Worm (Caenorhabditis elegans) whole organism, midembryonic: ENCODE measurements around the gene srm-5.

Source experiments
- T22C8.4 ChIP-seq: fragments of 200-800 bp; sonication (Bioruptor generic); IDR thresholded peaks from 2 replicates; pipeline ENCODE4 v1.3.6; 2022; ENCODE audit warnings: missing genetic modification characterization, missing compliant biosample characterization
- cog-1 ChIP-seq: sonication (generic microtip); optimal IDR thresholded peaks from 2 replicates; lab custom pipeline; 2016; ENCODE audit warnings: missing genetic modification characterization, missing compliant biosample characterization
- flt-1 ChIP-seq: fragments of 200-800 bp; sonication (Bioruptor generic); IDR thresholded peaks from 2 replicates; pipeline ENCODE4 v1.3.6; 2022; ENCODE audit warnings: missing genetic modification characterization, missing compliant biosample characterization
- klf-2 ChIP-seq: fragments of 200-800 bp; sonication (Bioruptor generic); conservative IDR thresholded peaks from 2 replicates; pipeline ENCODE4 v1.3.6; 2022; ENCODE audit warnings: missing genetic modification reagents, missing genetic modification characterization, missing compliant biosample characterization
- med-1 ChIP-seq: sonication (generic microtip); optimal IDR thresholded peaks from 2 replicates; lab custom pipeline; 2017; ENCODE audit warnings: missing genetic modification characterization, mild to moderate bottlenecking, missing compliant biosample characterization, antibody characterized with exemption, missing genetic modification reagents; ENCODE audit not compliant: insufficient read depth
- ref-1 ChIP-seq: fragments of 200-800 bp; sonication (Bioruptor generic); conservative IDR thresholded peaks from 2 replicates; pipeline ENCODE4 v1.3.6; 2022; ENCODE audit warnings: missing genetic modification reagents, missing genetic modification characterization, missing compliant biosample characterization
- tab-1 ChIP-seq: fragments of 200-800 bp; sonication (Bioruptor generic); IDR thresholded peaks from 2 replicates; pipeline ENCODE4 v1.3.6; 2022; ENCODE audit warnings: missing genetic modification characterization, missing compliant biosample characterization
- ztf-23 ChIP-seq: fragments of 200-800 bp; sonication (Bioruptor generic); IDR thresholded peaks from 2 replicates; pipeline ENCODE4 v1.3.6; 2022; ENCODE audit warnings: missing genetic modification reagents, missing genetic modification characterization, missing compliant biosample characterization
- ztf-29 ChIP-seq: fragments of 200-800 bp; sonication (Bioruptor generic); IDR thresholded peaks from 2 replicates; pipeline ENCODE4 v1.3.6; 2022; ENCODE audit warnings: missing genetic modification reagents, missing genetic modification characterization, missing compliant biosample characterization

DNA sequence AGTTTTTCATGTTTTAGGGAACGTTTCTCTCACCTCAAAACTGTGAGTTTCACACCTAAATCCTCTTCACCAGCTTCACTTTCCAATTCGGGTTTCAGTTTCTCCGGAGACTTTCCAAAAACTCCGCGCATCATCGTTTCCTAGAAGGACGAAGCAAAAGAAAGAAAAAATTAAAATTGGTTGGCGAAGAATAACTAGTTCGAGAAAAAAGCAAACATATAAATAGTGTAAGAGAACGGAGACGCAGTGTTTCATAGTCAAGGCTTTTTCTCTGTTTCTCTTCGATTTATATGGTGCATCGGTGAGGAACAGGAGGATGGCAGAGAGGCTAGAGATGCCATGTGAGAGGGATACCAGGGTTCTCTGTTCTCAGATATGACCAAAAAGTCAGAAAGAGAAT, 12.3 kb upstream of the srm-5 start, which contains the start of gene F47B8.3:
- no peak for TF ChIP-seq ztf-29 (GFP tag; lab: Robert Waterston, UW)
- TF ChIP-seq cog-1 (tag; lab: Kevin White, UChicago) = no peak
- no peak for TF ChIP-seq klf-2 (GFP tag; lab: Robert Waterston, UW)
- TF ChIP-seq ref-1 = no peak
- TF ChIP-seq flt-1 (GFP tag; lab: Robert Waterston, UW) = no peak
- TF ChIP-seq tab-1 (GFP tag; lab: Robert Waterston, UW) = no peak
- TF ChIP-seq ztf-23 = no peak
- TF ChIP-seq T22C8.4 (GFP tag; lab: Robert Waterston, UW) = no peak
- TF ChIP-seq med-1 = no peak
